Fruit fly (Drosophila melanogaster): ENCODE measurements around the gene sov.

Gene sov

DNA sequence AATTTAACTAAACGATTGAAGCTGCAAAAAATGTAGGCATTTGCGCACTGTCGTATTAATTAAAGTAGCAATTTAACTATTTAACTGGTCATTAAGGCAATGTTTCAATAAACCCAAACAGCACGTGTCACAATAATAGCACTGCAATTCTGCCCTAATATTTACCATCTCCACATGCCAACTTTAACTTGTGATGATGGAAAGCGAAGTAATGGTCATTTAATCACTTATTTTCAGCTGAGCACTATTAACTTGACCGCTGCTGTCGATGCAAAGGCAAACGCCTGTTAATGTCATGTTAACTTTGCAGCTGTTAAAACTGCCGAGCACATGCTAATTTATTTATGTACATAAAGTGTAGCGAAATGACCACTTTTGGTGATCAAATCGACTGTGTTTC is 38.1 kb downstream of the sov start (continued):
- TF ChIP-seq phol (tag; optimal IDR thresholded peaks at IDR 0.05) (peak; percentile 75), prd (optimal IDR thresholded peaks at IDR 0.05) (no peak), prd (GFP tag; IDR thresholded peaks at IDR 0.05) (peak; percentile 88), CG10274 (GFP tag; optimal IDR thresholded peaks at IDR 0.05) (peak; percentile 69), CG10654 (GFP tag; optimal IDR thresholded peaks at IDR 0.05) (peak; percentile 74), CG9932 (GFP tag; IDR thresholded peaks at IDR 0.05) (peak; percentile 84), B-H2 (GFP tag; optimal IDR thresholded peaks at IDR 0.05) (no peak), Kr (GFP tag; optimal IDR thresholded peaks at IDR 0.05) (no peak), HLH54F (GFP tag; optimal IDR thresholded peaks at IDR 0.05) (peak; percentile 82), CG9876 (GFP tag; optimal IDR thresholded peaks at IDR 0.05) (peak; percentile 61), z (GFP tag; IDR thresholded peaks at IDR 0.05) (no peak), CG4707 (GFP tag; optimal IDR thresholded peaks at IDR 0.05) (peak; percentile 48), pan (optimal IDR thresholded peaks at IDR 0.05) (no peak), pan (GFP tag; optimal IDR thresholded peaks at IDR 0.05 in 1 of 2, IDR thresholded peaks at IDR 0.05 in 1 of 2) (peak in 1 of 2 experiments; percentile 92), ranshi (GFP tag; IDR thresholded peaks at IDR 0.05) (peak; percentile 87), B-H1 (GFP tag; IDR thresholded peaks at IDR 0.05) (peak; percentile 74), tll (GFP tag; optimal IDR thresholded peaks at IDR 0.05) (no peak), bigmax (GFP tag; optimal IDR thresholded peaks at IDR 0.05) (no peak), CG15011 (GFP tag; optimal IDR thresholded peaks at IDR 0.05) (peak; percentile 67), vfl (GFP tag; optimal IDR thresholded peaks at IDR 0.05) (peak; percentile 75), CG2712 (tag; optimal IDR thresholded peaks at IDR 0.05) (peak; percentile 76), sima (GFP tag; optimal IDR thresholded peaks at IDR 0.05) (no peak), shn (GFP tag; optimal IDR thresholded peaks at IDR 0.05) (peak; percentile 61), D19B (GFP tag; optimal IDR thresholded peaks at IDR 0.05) (peak; percentile 72), Abd-B (GFP tag; optimal IDR thresholded peaks at IDR 0.05) (peak; percentile 81), CG4360 (GFP tag; IDR thresholded peaks at IDR 0.05) (peak; percentile 58; the same call in 1 of the 2 replicates), Ravus (GFP tag; IDR thresholded peaks at IDR 0.05) (peak; percentile 63), rib (GFP tag; IDR thresholded peaks at IDR 0.05) (0 out of 2 replicates have a peak, but pooled peaks have one; percentile 58), fd64A (GFP tag; optimal IDR thresholded peaks at IDR 0.05) (peak; percentile 12), pb (GFP tag; optimal IDR thresholded peaks at IDR 0.05) (peak; percentile 73), CG11723 (GFP tag; optimal IDR thresholded peaks at IDR 0.05) (peak; percentile 69), bbx (GFP tag; IDR thresholded peaks at IDR 0.05; ENCODE audit: partially characterized antibody) (no peak), Dll (GFP tag; IDR thresholded peaks at IDR 0.05; ENCODE audit: partially characterized antibody) (no peak), klu (GFP tag; IDR thresholded peaks at IDR 0.05) (peak; percentile 72), CG17612 (GFP tag; IDR thresholded peaks at IDR 0.05) (peak; percentile 72; the same call in 1 of the 2 replicates), toy (GFP tag; IDR thresholded peaks at IDR 0.05) (no peak), CG3407 (GFP tag; optimal IDR thresholded peaks at IDR 0.05) (peak; percentile 13), CTCF (GFP tag; optimal IDR thresholded peaks at IDR 0.05) (peak; percentile 35), CG9797 (GFP tag; optimal IDR thresholded peaks at IDR 0.05) (no peak), tup (GFP tag; optimal IDR thresholded peaks at IDR 0.05) (peak; percentile 55), cwo (GFP tag; optimal IDR thresholded peaks at IDR 0.05) (peak; percentile 68), her (GFP tag; optimal IDR thresholded peaks at IDR 0.05) (peak; percentile 81), Sox100B (GFP tag; optimal IDR thresholded peaks at IDR 0.05) (peak; percentile 66), CG14710 (tag; optimal IDR thresholded peaks at IDR 0.05) (peak; percentile 41), Hey (tag; optimal IDR thresholded peaks at IDR 0.05) (peak; percentile 53), onecut (GFP tag; IDR thresholded peaks at IDR 0.05) (peak; percentile 77), pfk (GFP tag; optimal IDR thresholded peaks at IDR 0.05) (no peak), Asciz (GFP tag; optimal IDR thresholded peaks at IDR 0.05) (peak; percentile 73), CG34376 (GFP tag; optimal IDR thresholded peaks at IDR 0.05) (no peak), CG12155 (GFP tag; optimal IDR thresholded peaks at IDR 0.05) (peak; percentile 77), Pdp1 (GFP tag; optimal IDR thresholded peaks at IDR 0.05) (peak; percentile 72 to 76), CG7839 (tag; optimal IDR thresholded peaks at IDR 0.05) (peak; percentile 89)
